Fruit fly (Drosophila melanogaster): ENCODE measurements around the gene PCNA2.

DNA sequence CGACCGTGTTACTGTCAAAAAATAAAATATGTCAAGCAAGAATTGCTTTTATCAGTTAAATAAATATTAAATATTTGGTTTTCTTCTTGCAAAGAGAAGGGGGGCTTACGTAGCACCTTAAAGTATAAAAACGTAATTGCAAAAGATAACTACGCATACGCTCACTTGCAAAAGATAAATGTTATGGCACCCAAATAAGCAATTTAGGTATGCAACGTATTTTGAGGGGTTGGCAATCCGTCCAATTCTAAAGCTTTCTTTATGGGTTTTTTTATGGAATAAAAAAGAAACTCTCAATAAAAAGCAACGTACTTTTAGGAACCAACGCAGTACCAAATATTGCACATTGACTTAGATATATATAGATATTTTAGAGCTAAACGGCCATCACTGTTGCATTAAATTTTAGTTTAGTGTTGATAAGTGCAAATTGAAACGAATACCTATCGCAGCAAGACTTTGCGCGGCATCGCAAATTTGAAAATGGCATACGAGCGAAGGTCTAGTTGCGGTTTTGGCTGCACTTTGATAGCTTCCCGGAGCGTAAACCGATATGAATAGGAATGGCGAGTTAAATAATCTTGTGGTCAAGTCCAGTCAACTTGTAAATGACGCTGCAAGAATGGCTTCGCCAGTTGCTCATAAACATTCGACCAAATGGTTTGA is 18.4 kb downstream of the PCNA2 start, which contains the start of gene CG13077:
- no peak for TF ChIP-seq woc (GFP tag; optimal IDR thresholded peaks at IDR 0.05)
- TF ChIP-seq HLH106 (tag; optimal IDR thresholded peaks at IDR 0.05), result no peak
- TF ChIP-seq Dfd (GFP tag; optimal IDR thresholded peaks at IDR 0.05), result no peak
- TF ChIP-seq Hr78 (GFP tag; optimal IDR thresholded peaks at IDR 0.05), result no peak
- no peak for TF ChIP-seq br (GFP tag; optimal IDR thresholded peaks at IDR 0.05)
- no peak for TF ChIP-seq Sp1 (GFP tag; optimal IDR thresholded peaks at IDR 0.05)

All from whole organism, wandering third instar larva.